Fruit fly (Drosophila melanogaster) whole organism: ENCODE measurements around the gene CG1532.

Source experiments
- EcR ChIP-seq, 2 experiments: fragments of >200 bp; optimal IDR thresholded peaks; 2 replicates each; lab custom pipeline; 2017; ENCODE audit warnings: missing biosample characterization in 2 of 2, missing genetic modification characterization in 2 of 2, missing genetic modification reagents in 2 of 2
- psq ChIP-seq: fragments of >200 bp; optimal IDR thresholded peaks from 2 replicates; lab custom pipeline; 2017
- usp ChIP-seq: fragments of >200 bp; optimal IDR thresholded peaks from 2 replicates; lab custom pipeline; 2017; ENCODE audit warnings: missing biosample characterization, missing genetic modification characterization, mixed read lengths

- TF ChIP-seq psq (lab: Kevin White, UChicago) (no peak), EcR (GFP tag; optimal IDR thresholded peaks at IDR 0.05; lab: Kevin White, UChicago) (no peak), usp (GFP tag; lab: Kevin White, UChicago) (no peak)
These were observed 46.2 kb upstream of the CG1532 start for dm6 chrX:21074329-21074708.
